Fruit fly (Drosophila melanogaster) whole organism, embryonic: Measurements from ENCODE around the gene wrd.

Experiments used
- Abd-B ChIP-seq: fragments of 200-800 bp; sonication (Bioruptor generic); optimal IDR thresholded peaks from 2 replicates; lab custom pipeline; 2018; ENCODE audit warnings: missing biosample characterization, mild to moderate bottlenecking, missing genetic modification characterization, moderate library complexity
- B-H1 ChIP-seq: fragments of 200-800 bp; sonication (Bioruptor generic); IDR thresholded peaks from 3 replicates; pipeline ENCODE4 v1.3.6; 2022; ENCODE audit warnings: missing biosample characterization, missing genetic modification characterization
- Bdp1 ChIP-seq: fragments of 200-800 bp; sonication (Bioruptor generic); optimal IDR thresholded peaks from 3 replicates; lab custom pipeline; 2016; ENCODE audit warnings: missing biosample characterization, missing genetic modification characterization
- Bteb2 ChIP-seq: fragments of 200-800 bp; sonication (Bioruptor generic); optimal IDR thresholded peaks from 2 replicates; lab custom pipeline; 2016; ENCODE audit warnings: missing biosample characterization, missing genetic modification characterization
- C15 ChIP-seq: fragments of 200-800 bp; sonication (Bioruptor generic); IDR thresholded peaks from 3 replicates; pipeline ENCODE4 v1.3.6; 2022; ENCODE audit warnings: missing biosample characterization, missing genetic modification characterization
- CG10431 ChIP-seq: fragments of 200-800 bp; sonication (Bioruptor generic); optimal IDR thresholded peaks from 3 replicates; lab custom pipeline; 2018; ENCODE audit warnings: missing biosample characterization, mild to moderate bottlenecking, missing genetic modification characterization
- CG11398 ChIP-seq: fragments of 200-800 bp; sonication (Bioruptor generic); optimal IDR thresholded peaks from 2 replicates; lab custom pipeline; 2016; ENCODE audit warnings: missing biosample characterization, missing genetic modification characterization
- CG12219 ChIP-seq: fragments of 200-800 bp; sonication (Bioruptor generic); optimal IDR thresholded peaks from 3 replicates; lab custom pipeline; 2018; ENCODE audit warnings: missing biosample characterization, mild to moderate bottlenecking, missing genetic modification characterization
- CG12391 ChIP-seq: fragments of 200-800 bp; sonication (Bioruptor generic); optimal IDR thresholded peaks from 3 replicates; lab custom pipeline; 2018; ENCODE audit warnings: missing biosample characterization, mild to moderate bottlenecking, missing genetic modification characterization, moderate library complexity
- CG12942 ChIP-seq: fragments of 200-800 bp; sonication (Bioruptor generic); optimal IDR thresholded peaks from 3 replicates; lab custom pipeline; 2016; ENCODE audit warnings: missing biosample characterization, missing genetic modification characterization
- CG1529 ChIP-seq: fragments of 200-800 bp; sonication (Bioruptor generic); optimal IDR thresholded peaks from 3 replicates; lab custom pipeline; 2018; ENCODE audit warnings: missing biosample characterization, missing genetic modification characterization
- CG15479 ChIP-seq: fragments of 200-800 bp; sonication (Bioruptor generic); optimal IDR thresholded peaks from 3 replicates; lab custom pipeline; 2019; ENCODE audit warnings: missing biosample characterization, mild to moderate bottlenecking, missing genetic modification characterization, moderate library complexity
- CG18764 ChIP-seq: fragments of 200-800 bp; sonication (Bioruptor generic); optimal IDR thresholded peaks from 3 replicates; lab custom pipeline; 2016; ENCODE audit warnings: missing biosample characterization, missing genetic modification characterization
- CG2199 ChIP-seq: fragments of 200-800 bp; sonication (Bioruptor generic); IDR thresholded peaks from 3 replicates; pipeline ENCODE4 v1.3.6; 2022; ENCODE audit warnings: missing biosample characterization, missing genetic modification characterization
- CG2712 ChIP-seq: fragments of 200-800 bp; optimal IDR thresholded peaks from 3 replicates; lab custom pipeline; 2019; ENCODE audit warnings: missing biosample characterization, mild to moderate bottlenecking, missing genetic modification characterization, moderate library complexity
- CG30431 ChIP-seq: fragments of 200-800 bp; sonication (Bioruptor generic); optimal IDR thresholded peaks from 2 replicates; lab custom pipeline; 2017; ENCODE audit warnings: missing biosample characterization, missing genetic modification characterization
- CG31224 ChIP-seq: fragments of 200-800 bp; sonication (Bioruptor generic); IDR thresholded peaks from 2 replicates; pipeline ENCODE4 v1.3.6; 2022; ENCODE audit warnings: missing biosample characterization, missing genetic modification characterization
- CG31388 ChIP-seq: fragments of 200-800 bp; sonication (Bioruptor generic); optimal IDR thresholded peaks from 2 replicates; lab custom pipeline; 2016; ENCODE audit warnings: missing biosample characterization, missing genetic modification characterization
- CG33213 ChIP-seq: fragments of 200-800 bp; sonication (Bioruptor generic); optimal IDR thresholded peaks from 3 replicates; lab custom pipeline; 2016; ENCODE audit warnings: missing biosample characterization, missing genetic modification characterization
- CG4404 ChIP-seq: fragments of 200-800 bp; sonication (Bioruptor generic); IDR thresholded peaks from 2 replicates; pipeline ENCODE4 v1.3.6; 2022; ENCODE audit warnings: missing biosample characterization, missing genetic modification characterization
- CG4707 ChIP-seq: fragments of 200-800 bp; sonication (Bioruptor generic); optimal IDR thresholded peaks from 2 replicates; lab custom pipeline; 2018; ENCODE audit warnings: missing biosample characterization, mild to moderate bottlenecking, missing genetic modification characterization, moderate library complexity
- CG6272 ChIP-seq: fragments of 200-800 bp; sonication (Bioruptor generic); IDR thresholded peaks from 2 replicates; pipeline ENCODE4 v1.3.6; 2022; ENCODE audit warnings: missing biosample characterization, missing genetic modification characterization
- CG6791 ChIP-seq: fragments of 200-800 bp; sonication (Bioruptor generic); IDR thresholded peaks from 3 replicates; pipeline ENCODE4 v1.3.6; 2022; ENCODE audit warnings: missing biosample characterization, missing genetic modification characterization; ENCODE audit not compliant: partially characterized antibody
- CG9437 ChIP-seq: fragments of 200-800 bp; sonication (Bioruptor generic); optimal IDR thresholded peaks from 2 replicates; lab custom pipeline; 2018; ENCODE audit warnings: missing biosample characterization, mild to moderate bottlenecking, missing genetic modification characterization
- D19A ChIP-seq: fragments of 200-800 bp; optimal IDR thresholded peaks from 3 replicates; lab custom pipeline; 2019; ENCODE audit warnings: missing biosample characterization, mild to moderate bottlenecking, missing genetic modification characterization, moderate library complexity
- Doc3 ChIP-seq: fragments of 200-800 bp; sonication (Bioruptor generic); IDR thresholded peaks from 3 replicates; pipeline ENCODE4 v1.3.6; 2022; ENCODE audit warnings: missing biosample characterization, missing genetic modification characterization; ENCODE audit not compliant: partially characterized antibody
- E2f2 ChIP-seq: fragments of 200-800 bp; sonication (Bioruptor generic); IDR thresholded peaks from 2 replicates; pipeline ENCODE4 v1.3.6; 2022; ENCODE audit warnings: missing biosample characterization, missing genetic modification characterization
- H2.0 ChIP-seq: fragments of 200-800 bp; sonication (Bioruptor generic); IDR thresholded peaks from 2 replicates; pipeline ENCODE4 v1.3.6; 2022; ENCODE audit warnings: missing biosample characterization, missing genetic modification characterization
- HHEX ChIP-seq: fragments of 200-800 bp; sonication (Bioruptor generic); optimal IDR thresholded peaks from 3 replicates; lab custom pipeline; 2017; ENCODE audit warnings: missing biosample characterization, mild to moderate bottlenecking, missing genetic modification characterization, missing genetic modification reagents
- HLH4C ChIP-seq: fragments of 200-800 bp; sonication (Bioruptor generic); IDR thresholded peaks from 3 replicates; pipeline ENCODE4 v1.3.6; 2022; ENCODE audit warnings: missing biosample characterization, missing genetic modification characterization; ENCODE audit not compliant: partially characterized antibody
- Hey ChIP-seq: fragments of 200-800 bp; sonication (Bioruptor generic); optimal IDR thresholded peaks from 3 replicates; lab custom pipeline; 2018; ENCODE audit warnings: missing biosample characterization, mild to moderate bottlenecking, missing genetic modification characterization
- HmgD ChIP-seq: fragments of 200-800 bp; sonication (Bioruptor generic); optimal IDR thresholded peaks from 3 replicates; lab custom pipeline; 2016; ENCODE audit warnings: missing biosample characterization, missing genetic modification characterization
- Mrtf ChIP-seq: fragments of 200-800 bp; sonication (Bioruptor generic); IDR thresholded peaks from 3 replicates; pipeline ENCODE4 v1.3.6; 2022; ENCODE audit warnings: missing biosample characterization, missing genetic modification characterization
- NK7.1 ChIP-seq: fragments of 200-800 bp; sonication (Bioruptor generic); optimal IDR thresholded peaks from 3 replicates; lab custom pipeline; 2016; ENCODE audit warnings: missing biosample characterization, missing genetic modification characterization
- Poxn ChIP-seq: fragments of 200-800 bp; sonication (Bioruptor generic); IDR thresholded peaks from 2 replicates; pipeline ENCODE4 v1.3.6; 2022; ENCODE audit warnings: missing biosample characterization, missing genetic modification characterization
- Rfx ChIP-seq: fragments of 200-800 bp; sonication (Bioruptor generic); IDR thresholded peaks from 2 replicates; pipeline ENCODE4 v1.3.6; 2022; ENCODE audit warnings: missing biosample characterization, missing genetic modification characterization
- ash1 ChIP-seq: fragments of 200-800 bp; sonication (Bioruptor generic); optimal IDR thresholded peaks from 2 replicates; lab custom pipeline; 2018; ENCODE audit warnings: missing biosample characterization, mild to moderate bottlenecking, missing genetic modification characterization
- caup ChIP-seq: fragments of 200-800 bp; sonication (Bioruptor generic); optimal IDR thresholded peaks from 3 replicates; lab custom pipeline; 2017; ENCODE audit warnings: missing biosample characterization, mild to moderate bottlenecking, missing genetic modification characterization, moderate library complexity; ENCODE audit not compliant: severe bottlenecking
- ci ChIP-seq: fragments of 200-800 bp; sonication (Bioruptor generic); IDR thresholded peaks from 3 replicates; pipeline ENCODE4 v1.3.6; 2022; ENCODE audit warnings: missing biosample characterization, missing genetic modification characterization
- dati ChIP-seq: fragments of 200-800 bp; sonication (Bioruptor generic); IDR thresholded peaks from 2 replicates; pipeline ENCODE4 v1.3.6; 2022; ENCODE audit warnings: missing biosample characterization, missing genetic modification characterization
- fd3F ChIP-seq: fragments of 200-800 bp; sonication (Bioruptor generic); optimal IDR thresholded peaks from 2 replicates; lab custom pipeline; 2018; ENCODE audit warnings: missing biosample characterization, mild to moderate bottlenecking, missing genetic modification characterization, moderate library complexity
- fru ChIP-seq: fragments of >200 bp; optimal IDR thresholded peaks from 2 replicates; lab custom pipeline; 2017
- kni ChIP-seq: fragments of 200-800 bp; sonication (Bioruptor generic); optimal IDR thresholded peaks from 3 replicates; lab custom pipeline; 2017; ENCODE audit warnings: mild to moderate bottlenecking, missing biosample characterization, missing genetic modification reagents, missing genetic modification characterization
- lab ChIP-seq: fragments of 200-800 bp; sonication (Bioruptor generic); optimal IDR thresholded peaks from 3 replicates; lab custom pipeline; 2017; ENCODE audit warnings: missing biosample characterization, missing genetic modification characterization, mild to moderate bottlenecking, moderate library complexity, missing genetic modification reagents
- luna ChIP-seq: fragments of 200-800 bp; sonication (Bioruptor generic); optimal IDR thresholded peaks from 2 replicates; lab custom pipeline; 2016; ENCODE audit warnings: missing biosample characterization, missing genetic modification characterization
- nerfin-2 ChIP-seq: fragments of 200-800 bp; sonication (Bioruptor generic); IDR thresholded peaks from 2 replicates; pipeline ENCODE4 v1.3.6; 2022; ENCODE audit warnings: missing biosample characterization, missing genetic modification characterization; ENCODE audit not compliant: partially characterized antibody
- pros ChIP-seq: fragments of 200-800 bp; sonication (Bioruptor generic); optimal IDR thresholded peaks from 3 replicates; lab custom pipeline; 2019; ENCODE audit warnings: missing biosample characterization, mild to moderate bottlenecking, missing genetic modification characterization, moderate library complexity
- pzg ChIP-seq: fragments of 200-800 bp; sonication (Bioruptor generic); optimal IDR thresholded peaks from 3 replicates; lab custom pipeline; 2018; ENCODE audit warnings: missing biosample characterization, mild to moderate bottlenecking, missing genetic modification characterization, moderate library complexity
- sens-2 ChIP-seq: fragments of 200-800 bp; sonication (Bioruptor generic); IDR thresholded peaks from 2 replicates; pipeline ENCODE4 v1.3.6; 2022; ENCODE audit warnings: missing biosample characterization, missing genetic modification characterization
- sob ChIP-seq: fragments of 200-800 bp; sonication (Bioruptor generic); IDR thresholded peaks from 2 replicates; pipeline ENCODE4 v1.3.6; 2022; ENCODE audit warnings: missing biosample characterization, missing genetic modification characterization
- wek ChIP-seq: fragments of 200-800 bp; sonication (Bioruptor generic); optimal IDR thresholded peaks from 3 replicates; lab custom pipeline; 2018; ENCODE audit warnings: missing biosample characterization, mild to moderate bottlenecking, missing genetic modification characterization, moderate library complexity

wrd gene

dm6 chr3R:18220211-18220749 is 52.7 kb downstream of the wrd start, which contains the start of the genes CG7988 and CG7183 (continued):
- TF ChIP-seq NK7.1 (GFP tag; lab: Kevin White, UChicago) (peak; percentile 88), D19A (peak; percentile 95), CG2712 (peak; percentile 99), CG31224 (GFP tag; lab: Robert Waterston, UW) (peak; percentile 95), fd3F (GFP tag; lab: Kevin White, UChicago) (peak; percentile 98), HLH4C (GFP tag; lab: Robert Waterston, UW) (no peak), H2.0 (GFP tag; lab: Robert Waterston, UW) (peak; percentile 99), CG4707 (GFP tag; lab: Kevin White, UChicago) (peak; percentile 89), sens-2 (GFP tag; lab: Robert Waterston, UW) (peak; percentile 93), Bdp1 (peak; percentile 87), Poxn (GFP tag; lab: Robert Waterston, UW) (peak; percentile 92), CG12942 (GFP tag; lab: Kevin White, UChicago) (peak; percentile 97), CG9437 (GFP tag; lab: Kevin White, UChicago) (peak; percentile 95), ci (GFP tag; lab: Robert Waterston, UW) (peak; percentile 97), CG18764 (GFP tag; lab: Kevin White, UChicago) (peak; percentile 96), C15 (peak; percentile 96), fru (lab: Kevin White, UChicago) (no peak), Doc3 (GFP tag; lab: Robert Waterston, UW) (no peak), E2f2 (GFP tag; lab: Robert Waterston, UW) (peak; percentile 83), CG2199 (GFP tag; lab: Robert Waterston, UW) (peak; percentile 94), Mrtf (peak; percentile 97), luna (GFP tag; lab: Kevin White, UChicago) (peak; percentile 87), CG6272 (GFP tag; lab: Robert Waterston, UW) (peak; percentile 98), CG1529 (GFP tag; lab: Kevin White, UChicago) (peak; percentile 94), HHEX (peak; percentile 92), CG4404 (GFP tag; lab: Robert Waterston, UW) (peak; percentile 98), CG30431 (GFP tag; lab: Kevin White, UChicago) (peak; percentile 91), pzg (peak; percentile 41), ash1 (GFP tag; lab: Kevin White, UChicago) (no peak), Bteb2 (peak; percentile 97), Abd-B (peak; percentile 99), Rfx (GFP tag; lab: Robert Waterston, UW) (peak; percentile 98), wek (GFP tag; lab: Kevin White, UChicago) (peak; percentile 68), dati (GFP tag; lab: Robert Waterston, UW) (peak; percentile 93), sob (GFP tag; lab: Robert Waterston, UW) (peak; percentile 99), caup (GFP tag; lab: Kevin White, UChicago) (peak; percentile 93), CG11398 (GFP tag; lab: Kevin White, UChicago) (peak; percentile 84), CG15479 (GFP tag; lab: Kevin White, UChicago) (peak; percentile 79), CG6791 (GFP tag; lab: Robert Waterston, UW) (no peak), Hey (tag; lab: Kevin White, UChicago) (no peak), kni (peak; percentile 50), CG12219 (GFP tag; lab: Kevin White, UChicago) (peak; percentile 90), CG10431 (GFP tag; lab: Kevin White, UChicago) (peak; percentile 86), lab (GFP tag; lab: Kevin White, UChicago) (peak; percentile 96), CG31388 (GFP tag; lab: Kevin White, UChicago) (peak; percentile 92), pros (GFP tag; lab: Kevin White, UChicago) (peak; percentile 47), CG33213 (GFP tag; lab: Kevin White, UChicago) (peak; percentile 81), CG12391 (peak; percentile 100), B-H1 (GFP tag; lab: Robert Waterston, UW) (peak; percentile 98), nerfin-2 (GFP tag; lab: Robert Waterston, UW) (no peak), HmgD (GFP tag; lab: Kevin White, UChicago) (peak; percentile 31)
